Worm (Caenorhabditis elegans): Measurements from ENCODE around the gene denn-4.
A peak's percentile ranks its signal among the peaks of the same experiment; 100 is the strongest.

The denn-4 gene

ce11 chrIV:1953132-1953629 is 29.4 kb downstream of the denn-4 start, which contains the start of gene F52C12.2 (continued):
- TF ChIP-seq unc-39 (tag; optimal IDR thresholded peaks at IDR 0.05) (no peak), F44E2.7 (GFP tag; IDR thresholded peaks at IDR 0.05) (no peak), dve-1 (tag; optimal IDR thresholded peaks at IDR 0.05; ENCODE audit: insufficient read depth) (peak; percentile 22), lin-38 (GFP tag; IDR thresholded peaks at IDR 0.05) (peak; percentile 39), sdz-12 (GFP tag; optimal IDR thresholded peaks at IDR 0.05) (no peak), ceh-44 (GFP tag; IDR thresholded peaks at IDR 0.05) (no peak), lin-13 (GFP tag; optimal IDR thresholded peaks at IDR 0.05) (no peak), spr-1 (tag; optimal IDR thresholded peaks at IDR 0.05) (no peak), lin-15B (tag; optimal IDR thresholded peaks at IDR 0.05) (no peak), madf-5 (GFP tag; IDR thresholded peaks at IDR 0.05) (no peak)

ce11 chrIV:1956411-1956810 is 32.6 kb downstream of the denn-4 start, which contains the start of gene F52C12.6:
F52C12.6 (plus strand) TSS chrIV:1956711.
- TF ChIP-seq hif-1 (tag; optimal IDR thresholded peaks at IDR 0.05) = no peak
- peak in 1 of 2 experiments; percentile 42 for TF ChIP-seq unc-62 (GFP tag; optimal IDR thresholded peaks at IDR 0.05 in 1 of 2)
- TF ChIP-seq unc-62 (tag; optimal IDR thresholded peaks at IDR 0.05) = no peak

- no peak for TF ChIP-seq pqm-1 (tag; optimal IDR thresholded peaks at IDR 0.05)
Observed at ce11 chrIV:1959554-1959953, 35.8 kb downstream of the denn-4 start, which contains the start of gene tdpo-1. tdpo-1 (plus strand) TSS chrIV:1959854.

- TF ChIP-seq arid-1 (GFP tag; conservative IDR thresholded peaks at IDR 0.05) (no peak), daf-19 (GFP tag; conservative IDR thresholded peaks at IDR 0.05) (no peak), hif-1 (tag; optimal IDR thresholded peaks at IDR 0.05) (no peak), zip-11 (GFP tag; IDR thresholded peaks at IDR 0.05) (no peak), aha-1 (tag) (peak; percentile 41), hlh-11 (tag; optimal IDR thresholded peaks at IDR 0.05) (no peak), pha-4 (GFP tag; IDR thresholded peaks at IDR 0.05) (no peak), pha-4 (tag; optimal IDR thresholded peaks at IDR 0.05) (no peak), lin-15B (tag; optimal IDR thresholded peaks at IDR 0.05) (no peak), lin-38 (GFP tag; IDR thresholded peaks at IDR 0.05) (peak; percentile 87)
Observed at ce11 chrIV:1963247-1963646, 39.4 kb downstream of the denn-4 start, which contains the start of gene ulp-3. ulp-3 (plus strand) TSS chrIV:1963634.

- peak; percentile 77 for TF ChIP-seq lin-38 (GFP tag; IDR thresholded peaks at IDR 0.05)
- no peak for TF ChIP-seq nhr-111 (GFP tag; optimal IDR thresholded peaks at IDR 0.05)
- TF ChIP-seq fos-1 (tag; optimal IDR thresholded peaks at IDR 0.05) = no peak
- no peak for TF ChIP-seq nhr-77 (tag; optimal IDR thresholded peaks at IDR 0.05)
- no peak for TF ChIP-seq mxl-2 (GFP tag; conservative IDR thresholded peaks at IDR 0.05)
Observed at ce11 chrIV:1964057-1964456, 40.3 kb downstream of the denn-4 start.

ce11 chrIV:1965135-1965534 is 41.3 kb downstream of the denn-4 start, which contains the start of gene Y48A5A.1:
Y48A5A.1 (plus strand) TSS chrIV:1965481.
- TF ChIP-seq ceh-28 (tag; optimal IDR thresholded peaks at IDR 0.05) (peak; percentile 93), nhr-42 (GFP tag; IDR thresholded peaks at IDR 0.05) (no peak)

ce11 chrIV:1969353-1969752 is 45.6 kb downstream of the denn-4 start, which contains the start of gene Y48A5A.3:
Y48A5A.3 (plus strand) TSS chrIV:1969737.
- TF ChIP-seq ceh-28 (tag; optimal IDR thresholded peaks at IDR 0.05) = peak; percentile 86
- TF ChIP-seq dpl-1 (GFP tag; optimal IDR thresholded peaks at IDR 0.05) = no peak
- no peak for TF ChIP-seq Y5F2A.4 (GFP tag; optimal IDR thresholded peaks at IDR 0.05)
- TF ChIP-seq ztf-11 (tag; optimal IDR thresholded peaks at IDR 0.05) = no peak
- no peak for TF ChIP-seq lin-29 (GFP tag; IDR thresholded peaks at IDR 0.05)
- TF ChIP-seq mxl-3 (GFP tag; optimal IDR thresholded peaks at IDR 0.05) = no peak
